Worm (Caenorhabditis elegans) whole organism, L2 larva: Measurements from ENCODE around the gene tif-1A.

Source experiments
- C34F6.9 ChIP-seq: fragments of 150-350 bp; optimal IDR thresholded peaks from 2 replicates; lab custom pipeline; 2014; ENCODE audit warnings: missing biosample characterization, missing genetic modification characterization
- F13H6.1 ChIP-seq: sonication (generic microtip); optimal IDR thresholded peaks from 2 replicates; lab custom pipeline; 2016; ENCODE audit warnings: missing genetic modification characterization, missing compliant biosample characterization
- R02D3.7 ChIP-seq: fragments of 150-350 bp; optimal IDR thresholded peaks from 2 replicates; lab custom pipeline; 2014; ENCODE audit warnings: missing biosample characterization, missing genetic modification characterization
- Y55F3AM.14 ChIP-seq: fragments of 200-800 bp; sonication (Bioruptor generic); optimal IDR thresholded peaks from 2 replicates; lab custom pipeline; 2018; ENCODE audit warnings: mild to moderate bottlenecking, missing genetic modification characterization, missing compliant biosample characterization
- aly-2 ChIP-seq: fragments of 150-350 bp; optimal IDR thresholded peaks from 2 replicates; lab custom pipeline; 2014; ENCODE audit warnings: missing biosample characterization, missing genetic modification characterization
- ama-1 ChIP-seq: fragments of 150-350 bp; optimal IDR thresholded peaks from 2 replicates; lab custom pipeline; 2018; ENCODE audit warnings: inconsistent platforms
- blmp-1 ChIP-seq: sonication (generic microtip); optimal IDR thresholded peaks from 2 replicates; lab custom pipeline; 2017; ENCODE audit warnings: missing genetic modification characterization, mild to moderate bottlenecking, missing compliant biosample characterization, antibody characterized with exemption, moderate library complexity; ENCODE audit not compliant: insufficient read depth
- ceh-16 ChIP-seq: fragments of 150-350 bp; optimal IDR thresholded peaks from 2 replicates; lab custom pipeline; 2014; ENCODE audit warnings: missing biosample characterization, missing genetic modification characterization
- crh-2 ChIP-seq: sonication (generic microtip); optimal IDR thresholded peaks from 2 replicates; lab custom pipeline; 2017; ENCODE audit warnings: missing biosample characterization, missing genetic modification characterization
- egl-27 ChIP-seq: sonication (generic microtip); optimal IDR thresholded peaks from 3 replicates; lab custom pipeline; 2017; ENCODE audit warnings: missing biosample characterization, missing genetic modification reagents, missing genetic modification characterization
- elt-1 ChIP-seq: fragments of 150-350 bp; optimal IDR thresholded peaks from 2 replicates; lab custom pipeline; 2014; ENCODE audit warnings: missing biosample characterization, missing genetic modification characterization
- elt-3 ChIP-seq: sonication (generic microtip); optimal IDR thresholded peaks from 2 replicates; lab custom pipeline; 2017; ENCODE audit warnings: missing biosample characterization, missing genetic modification characterization
- fos-1 ChIP-seq: fragments of 150-350 bp; optimal IDR thresholded peaks from 2 replicates; lab custom pipeline; 2014; ENCODE audit warnings: missing biosample characterization, missing genetic modification characterization
- lin-11 ChIP-seq: fragments of 150-350 bp; sonication (generic microtip); optimal IDR thresholded peaks from 2 replicates; lab custom pipeline; 2014; ENCODE audit warnings: missing biosample characterization, missing genetic modification characterization, inconsistent platforms, mixed read lengths
- lin-39 ChIP-seq: fragments of 150-350 bp; optimal IDR thresholded peaks from 2 replicates; lab custom pipeline; 2014; ENCODE audit warnings: missing biosample characterization, missing genetic modification reagents, missing genetic modification characterization
- lsy-2 ChIP-seq, 2 experiments: fragments of 150-350 bp in 1 of 2; sonication (generic microtip) in 1 of 2; optimal IDR thresholded peaks; 2 replicates each; lab custom pipeline; 2014 to 2017; ENCODE audit warnings: missing biosample characterization in 2 of 2, missing genetic modification characterization in 2 of 2
- mab-5 ChIP-seq: fragments of 150-350 bp; optimal IDR thresholded peaks from 2 replicates; lab custom pipeline; 2014; ENCODE audit warnings: missing biosample characterization, missing genetic modification characterization
- mdl-1 ChIP-seq, 2 experiments: fragments of 150-350 bp in 1 of 2; sonication (generic microtip) in 1 of 2; optimal IDR thresholded peaks; 2 replicates each; lab custom pipeline; 2017; ENCODE audit warnings: missing biosample characterization in 2 of 2, missing genetic modification characterization in 2 of 2
- nhr-12 ChIP-seq: fragments of 150-350 bp; optimal IDR thresholded peaks from 2 replicates; lab custom pipeline; 2014; ENCODE audit warnings: missing biosample characterization, missing genetic modification characterization
- nhr-23 ChIP-seq: fragments of 150-350 bp; optimal IDR thresholded peaks from 2 replicates; lab custom pipeline; 2014; ENCODE audit warnings: missing biosample characterization, missing genetic modification reagents, missing genetic modification characterization
- nhr-237 ChIP-seq: fragments of 150-350 bp; optimal IDR thresholded peaks from 2 replicates; lab custom pipeline; 2014; ENCODE audit warnings: missing biosample characterization, missing genetic modification characterization
- nhr-25 ChIP-seq: fragments of 150-350 bp; sonication (generic microtip); optimal IDR thresholded peaks from 3 replicates; lab custom pipeline; 2014; ENCODE audit warnings: missing biosample characterization, missing genetic modification characterization
- nhr-6 ChIP-seq: fragments of 150-350 bp; optimal IDR thresholded peaks from 2 replicates; lab custom pipeline; 2014; ENCODE audit warnings: missing biosample characterization, missing genetic modification characterization
- nhr-77 ChIP-seq: fragments of 150-350 bp; optimal IDR thresholded peaks from 2 replicates; lab custom pipeline; 2014; ENCODE audit warnings: missing biosample characterization, missing genetic modification characterization
- sma-3 ChIP-seq: sonication (generic microtip); optimal IDR thresholded peaks from 2 replicates; lab custom pipeline; 2016; ENCODE audit warnings: missing genetic modification reagents, missing genetic modification characterization, missing compliant biosample characterization
- sma-9 ChIP-seq, 2 experiments: fragments of 150-350 bp in 1 of 2; sonication (generic microtip) in 1 of 2; optimal IDR thresholded peaks; 2 replicates each; lab custom pipeline; 2014 to 2016; ENCODE audit warnings: missing genetic modification characterization in 2 of 2, mild to moderate bottlenecking in 1 of 2, missing biosample characterization in 1 of 2, missing compliant biosample characterization in 1 of 2, missing genetic modification reagents in 1 of 2, moderate library complexity in 1 of 2
- unc-55 ChIP-seq: fragments of 150-350 bp; sonication (generic microtip); optimal IDR thresholded peaks from 3 replicates; lab custom pipeline; 2014; ENCODE audit warnings: missing biosample characterization, missing genetic modification reagents, missing genetic modification characterization
- zag-1 ChIP-seq: fragments of 150-350 bp; optimal IDR thresholded peaks from 2 replicates; lab custom pipeline; 2014; ENCODE audit warnings: missing biosample characterization, missing genetic modification characterization
- ztf-1 ChIP-seq: fragments of 200-800 bp; sonication (Bioruptor generic); conservative IDR thresholded peaks from 2 replicates; pipeline ENCODE4 v1.3.6; 2022; ENCODE audit warnings: missing genetic modification characterization, missing compliant biosample characterization
- ztf-11 ChIP-seq: sonication (generic microtip); optimal IDR thresholded peaks from 2 replicates; lab custom pipeline; 2017; ENCODE audit warnings: missing biosample characterization, missing genetic modification characterization
- ztf-4 ChIP-seq: fragments of 150-350 bp; optimal IDR thresholded peaks from 2 replicates; lab custom pipeline; 2014; ENCODE audit warnings: missing biosample characterization, missing genetic modification characterization

tif-1A gene

ce11 chrIII:3978438-3978837, 25.5 kb downstream of the tif-1A start:
- TF ChIP-seq lsy-2 (tag; optimal IDR thresholded peaks at IDR 0.05; lab: Kevin White, UChicago) (no peak), nhr-25 (peak; percentile 38), fos-1 (tag; lab: Kevin White, UChicago) (peak; percentile 8), crh-2 (tag; lab: Kevin White, UChicago) (peak; percentile 37), nhr-12 (tag; lab: Kevin White, UChicago) (no peak), unc-55 (GFP tag; lab: Kevin White, UChicago) (peak; percentile 9)

DNA sequence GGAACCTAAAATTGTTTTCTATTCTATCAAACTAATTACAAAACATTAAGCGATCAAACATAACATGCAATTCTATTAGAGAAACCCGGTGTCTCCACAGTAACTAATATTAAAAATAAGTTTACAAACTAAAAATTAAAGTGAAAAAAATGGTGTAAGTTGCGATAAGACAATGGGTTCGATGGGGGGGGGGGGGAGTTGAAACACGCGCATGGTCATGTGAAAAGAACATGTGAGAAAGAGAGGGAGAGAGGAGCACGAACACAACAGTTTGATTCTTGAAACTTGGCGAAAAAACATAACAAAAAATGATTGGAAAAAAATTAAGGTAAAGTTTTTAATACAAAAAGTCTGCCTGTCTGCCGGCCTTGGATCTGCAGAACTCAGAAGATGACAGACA, 26.9 kb downstream of the tif-1A start:
- TF ChIP-seq lin-39 (no peak), nhr-23 (tag; lab: Kevin White, UChicago) (no peak), crh-2 (tag; lab: Kevin White, UChicago) (no peak), nhr-77 (tag; lab: Kevin White, UChicago) (no peak), ama-1 (lab: Kevin White, UChicago) (no peak), mab-5 (no peak), fos-1 (tag; lab: Kevin White, UChicago) (no peak), ztf-11 (tag; lab: Kevin White, UChicago) (no peak), sma-9 (GFP tag; optimal IDR thresholded peaks at IDR 0.05; lab: Kevin White, UChicago) (no peak), sma-9 (tag; optimal IDR thresholded peaks at IDR 0.05; lab: Kevin White, UChicago) (no peak), zag-1 (tag; lab: Kevin White, UChicago) (no peak)

DNA sequence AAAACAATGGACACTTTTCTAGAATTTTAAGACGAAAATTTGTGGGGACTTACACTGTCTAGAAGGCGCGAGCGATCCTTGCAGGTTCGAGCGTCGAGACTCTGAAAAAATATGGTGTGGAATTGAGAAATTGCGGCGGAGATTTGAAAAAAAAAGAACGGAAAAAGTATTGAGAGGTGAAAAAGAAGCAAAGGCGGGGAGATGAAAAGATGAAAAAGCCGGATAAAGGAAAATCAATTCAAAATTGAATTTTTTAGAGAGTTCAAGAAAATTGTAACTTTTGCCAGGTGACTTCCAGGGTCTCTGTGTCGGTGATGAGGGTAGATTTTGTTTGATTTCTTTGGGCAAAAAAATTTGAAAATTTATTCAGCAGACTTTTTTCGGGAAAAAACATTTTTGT, 27.6 kb downstream of the tif-1A start, which contains the start of gene msi-1:
TSS of gene msi-1 (minus strand) at position 101 of the 400 bp plus-strand sequence.
- no peak for TF ChIP-seq aly-2
- no peak for TF ChIP-seq ama-1 (lab: Kevin White, UChicago)
- TF ChIP-seq R02D3.7 (tag; lab: Kevin White, UChicago): no peak
- no peak for TF ChIP-seq ceh-16 (tag; lab: Kevin White, UChicago)
- no peak for TF ChIP-seq lin-11 (tag; lab: Kevin White, UChicago)
- no peak for TF ChIP-seq ztf-4
- no peak for TF ChIP-seq crh-2 (tag; lab: Kevin White, UChicago)

- TF ChIP-seq crh-2 (tag; lab: Kevin White, UChicago): no peak
- no peak for TF ChIP-seq nhr-23 (tag; lab: Kevin White, UChicago)
- no peak for TF ChIP-seq fos-1 (tag; lab: Kevin White, UChicago)
- no peak for TF ChIP-seq ztf-1 (GFP tag; lab: Robert Waterston, UW)
- no peak for TF ChIP-seq elt-1 (tag; lab: Kevin White, UChicago)
- no peak for TF ChIP-seq mdl-1 (tag; optimal IDR thresholded peaks at IDR 0.05; lab: Kevin White, UChicago)
Observed at ce11 chrIII:3975008-3975407, 28.9 kb downstream of the tif-1A start.

- TF ChIP-seq lin-39: no peak
- no peak for TF ChIP-seq nhr-237 (tag; lab: Kevin White, UChicago)
- no peak for TF ChIP-seq blmp-1 (tag; lab: Kevin White, UChicago)
- no peak for TF ChIP-seq F13H6.1 (tag; lab: Kevin White, UChicago)
- TF ChIP-seq Y55F3AM.14: no peak
- no peak for TF ChIP-seq ztf-1 (GFP tag; lab: Robert Waterston, UW)
- no peak for TF ChIP-seq nhr-6 (tag; lab: Kevin White, UChicago)
- TF ChIP-seq elt-3: no peak
- TF ChIP-seq, all 48 proteins: peak for 0
Observed at ce11 chrIII:3974503-3974902, 29.4 kb downstream of the tif-1A start.

DNA sequence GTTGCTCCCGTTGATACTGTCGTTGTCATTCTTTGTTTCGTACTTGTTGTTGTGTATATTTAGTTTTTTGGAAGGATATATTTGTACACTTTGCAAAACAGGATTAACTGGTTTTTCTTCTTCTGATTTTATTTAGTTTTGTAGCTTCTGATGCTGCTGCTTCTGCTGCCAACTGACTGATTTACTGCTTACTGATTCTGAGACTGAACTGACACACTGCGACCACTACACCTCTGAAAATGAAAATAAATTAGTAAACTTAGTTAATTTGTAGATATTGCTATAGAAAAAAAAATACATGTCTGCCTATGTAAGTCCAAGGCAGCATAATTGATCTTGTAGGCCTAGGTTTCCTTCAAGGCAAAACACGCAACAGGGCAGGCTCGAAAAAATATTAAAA, 31.2 kb downstream of the tif-1A start, which contains the start of gene R10E9.4:
TSS of gene R10E9.4 (minus strand) at position 101 of the 400 bp plus-strand sequence.
- TF ChIP-seq Y55F3AM.14: no peak
- no peak for TF ChIP-seq nhr-237 (tag; lab: Kevin White, UChicago)
- no peak for TF ChIP-seq ztf-1 (GFP tag; lab: Robert Waterston, UW)
- TF ChIP-seq C34F6.9 (tag; lab: Kevin White, UChicago): no peak
- TF ChIP-seq elt-3: no peak
- TF ChIP-seq R02D3.7 (tag; lab: Kevin White, UChicago): no peak
- no peak for TF ChIP-seq ceh-16 (tag; lab: Kevin White, UChicago)
- TF ChIP-seq egl-27 (tag; lab: Kevin White, UChicago): no peak
- TF ChIP-seq nhr-6 (tag; lab: Kevin White, UChicago): no peak
- TF ChIP-seq lsy-2 (tag; optimal IDR thresholded peaks at IDR 0.05; lab: Kevin White, UChicago): no peak
- TF ChIP-seq ztf-11 (tag; lab: Kevin White, UChicago): no peak
- no peak for TF ChIP-seq elt-1 (tag; lab: Kevin White, UChicago)
- no peak for TF ChIP-seq sma-3
